Worm (Caenorhabditis elegans): ENCODE results near the gene rpt-3.

DNA sequence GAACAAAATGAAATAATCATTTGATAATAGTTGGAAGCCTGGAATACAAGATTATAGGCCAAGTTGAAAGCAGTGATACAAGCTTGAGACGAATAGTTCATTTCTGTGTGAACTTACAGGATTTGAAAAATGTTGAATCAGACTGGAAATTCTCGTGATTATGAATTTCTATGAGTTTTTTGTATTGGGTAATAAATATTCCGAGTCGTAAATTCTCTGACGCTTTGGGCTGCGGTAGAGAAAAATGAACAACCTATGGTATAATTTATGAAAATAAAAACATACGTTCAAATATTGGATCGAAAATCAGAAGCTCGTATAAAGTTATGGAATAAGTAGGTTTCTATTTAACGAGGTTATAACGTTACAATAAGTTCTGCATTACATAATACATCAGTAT lies 3.2 kb downstream of the rpt-3 start, which contains the start of gene srb-11:
- TF ChIP-seq ztf-29 (GFP tag; IDR thresholded peaks at IDR 0.05) = no peak
- no peak for TF ChIP-seq cog-1 (tag; optimal IDR thresholded peaks at IDR 0.05)
- no peak for TF ChIP-seq flt-1 (GFP tag; IDR thresholded peaks at IDR 0.05)

All from whole organism, midembryonic.